Fruit fly (Drosophila melanogaster) whole organism, wandering third instar larva: Measurements from ENCODE around the gene CG9459.

ENCODE experiments used
- Hr78 ChIP-seq: fragments of >200 bp; optimal IDR thresholded peaks from 2 replicates; lab custom pipeline; 2017; ENCODE audit warnings: missing biosample characterization, missing genetic modification characterization
- br ChIP-seq: fragments of 200-800 bp; sonication (Bioruptor generic); optimal IDR thresholded peaks from 2 replicates; lab custom pipeline; 2016; ENCODE audit warnings: missing biosample characterization, missing genetic modification characterization
- dmrt93B ChIP-seq: fragments of 200-800 bp; sonication (Bioruptor generic); optimal IDR thresholded peaks from 2 replicates; lab custom pipeline; 2018; ENCODE audit warnings: missing biosample characterization, mild to moderate bottlenecking, missing genetic modification characterization
- foxo ChIP-seq, 2 experiments: fragments of 200-800 bp; sonication (Bioruptor generic); optimal IDR thresholded peaks; 2 replicates in 1 of 2; 3 replicates in 1 of 2; lab custom pipeline; 2016 to 2017; ENCODE audit warnings: missing biosample characterization in 2 of 2, missing genetic modification characterization in 2 of 2
- fru ChIP-seq: fragments of 200-800 bp; sonication (Bioruptor generic); optimal IDR thresholded peaks from 3 replicates; lab custom pipeline; 2016; ENCODE audit warnings: missing biosample characterization, mild to moderate bottlenecking, missing genetic modification characterization
- psq ChIP-seq: fragments of 200-800 bp; sonication (Bioruptor generic); optimal IDR thresholded peaks from 3 replicates; lab custom pipeline; 2017; ENCODE audit warnings: missing biosample characterization, mild to moderate bottlenecking, missing genetic modification characterization, moderate library complexity
- woc ChIP-seq: sonication (Bioruptor generic); optimal IDR thresholded peaks from 2 replicates; lab custom pipeline; 2016; ENCODE audit warnings: missing biosample characterization, mild to moderate bottlenecking, missing genetic modification characterization

- no peak for TF ChIP-seq Hr78 (GFP tag; lab: Kevin White, UChicago)
- TF ChIP-seq fru: no peak
- TF ChIP-seq foxo (GFP tag; optimal IDR thresholded peaks at IDR 0.05; lab: Kevin White, UChicago): peak in 1 of 2 experiments; percentile 68
- TF ChIP-seq psq (GFP tag; lab: Kevin White, UChicago): peak; percentile 48
- TF ChIP-seq br (GFP tag; lab: Kevin White, UChicago): peak; percentile 32
- no peak for TF ChIP-seq dmrt93B (GFP tag; lab: Kevin White, UChicago)
- TF ChIP-seq woc (GFP tag; lab: Kevin White, UChicago): peak; percentile 91
These were observed 26.9 kb downstream of the CG9459 start, which contains the start of the genes CG12945 and CG8507 for dm6 chr3R:9791177-9791806.
